Fruit fly (Drosophila melanogaster) whole organism, adult: ENCODE data around the gene Pdcd4.

Source experiments
- CG11617 ChIP-seq: fragments of 200-800 bp; sonication (Bioruptor generic); optimal IDR thresholded peaks from 2 replicates; lab custom pipeline; 2017; ENCODE audit warnings: mild to moderate bottlenecking, missing biosample characterization, missing genetic modification reagents, missing genetic modification characterization
- CG12768 ChIP-seq: fragments of 200-800 bp; sonication (Bioruptor generic); optimal IDR thresholded peaks from 2 replicates; lab custom pipeline; 2017; ENCODE audit warnings: missing biosample characterization, missing genetic modification characterization, mild to moderate bottlenecking, moderate library complexity, missing genetic modification reagents
- CG14711 ChIP-seq: fragments of 200-800 bp; sonication (Bioruptor generic); optimal IDR thresholded peaks from 2 replicates; lab custom pipeline; 2018; ENCODE audit warnings: missing biosample characterization, mild to moderate bottlenecking, missing genetic modification characterization, moderate library complexity
- CG1620 ChIP-seq: fragments of 200-800 bp; sonication (Bioruptor generic); optimal IDR thresholded peaks from 2 replicates; lab custom pipeline; 2016; ENCODE audit warnings: missing biosample characterization, missing genetic modification characterization
- CG33017 ChIP-seq: fragments of 200-800 bp; sonication (Bioruptor generic); optimal IDR thresholded peaks from 2 replicates; lab custom pipeline; 2018; ENCODE audit warnings: missing biosample characterization, mild to moderate bottlenecking, missing genetic modification characterization, moderate library complexity
- CG5204 ChIP-seq: fragments of 200-800 bp; sonication (Bioruptor generic); optimal IDR thresholded peaks from 2 replicates; lab custom pipeline; 2016; ENCODE audit warnings: missing biosample characterization, missing genetic modification characterization
- CG7045 ChIP-seq: fragments of 200-800 bp; sonication (Bioruptor generic); optimal IDR thresholded peaks from 2 replicates; lab custom pipeline; 2017; ENCODE audit warnings: missing biosample characterization, mild to moderate bottlenecking, missing genetic modification characterization
- CG7101 ChIP-seq: fragments of 200-800 bp; sonication (Bioruptor generic); optimal IDR thresholded peaks from 2 replicates; lab custom pipeline; 2018; ENCODE audit warnings: missing biosample characterization, mild to moderate bottlenecking, missing genetic modification characterization, moderate library complexity
- Clk ChIP-seq: fragments of 200-800 bp; sonication (Bioruptor generic); optimal IDR thresholded peaks from 2 replicates; lab custom pipeline; 2017; ENCODE audit warnings: missing biosample characterization, missing genetic modification characterization
- Crg-1 ChIP-seq: fragments of 200-800 bp; sonication (Bioruptor generic); optimal IDR thresholded peaks from 2 replicates; lab custom pipeline; 2016; ENCODE audit warnings: missing biosample characterization, missing genetic modification characterization
- Hr96 ChIP-seq: fragments of 200-800 bp; sonication (Bioruptor generic); optimal IDR thresholded peaks from 2 replicates; lab custom pipeline; 2016; ENCODE audit warnings: missing biosample characterization, missing genetic modification characterization
- Mnt ChIP-seq: fragments of 200-800 bp; sonication (Bioruptor generic); optimal IDR thresholded peaks from 2 replicates; lab custom pipeline; 2016; ENCODE audit warnings: missing biosample characterization, mild to moderate bottlenecking, missing genetic modification characterization
- bab1 ChIP-seq: fragments of 200-800 bp; sonication (Bioruptor generic); optimal IDR thresholded peaks from 3 replicates; lab custom pipeline; 2019; ENCODE audit warnings: missing biosample characterization, mild to moderate bottlenecking, missing genetic modification characterization, moderate library complexity
- cic ChIP-seq: fragments of 200-800 bp; sonication (Bioruptor generic); optimal IDR thresholded peaks from 2 replicates; lab custom pipeline; 2017; ENCODE audit warnings: missing biosample characterization, mild to moderate bottlenecking, missing genetic modification characterization, moderate library complexity
- cnc ChIP-seq, 2 experiments: fragments of >200 bp; optimal IDR thresholded peaks; 2 replicates each; lab custom pipeline; 2017
- kay ChIP-seq: fragments of 200-800 bp; sonication (Bioruptor generic); peaks from one replicate; lab custom pipeline; 2016; ENCODE audit warnings: missing biosample characterization, missing genetic modification characterization, borderline replicate concordance
- ovo ChIP-seq: fragments of 200-800 bp; sonication (Bioruptor generic); optimal IDR thresholded peaks from 2 replicates; lab custom pipeline; 2016; ENCODE audit warnings: missing biosample characterization, missing genetic modification characterization
- pad ChIP-seq: fragments of 200-800 bp; sonication (Bioruptor generic); optimal IDR thresholded peaks from 3 replicates; lab custom pipeline; 2017; ENCODE audit warnings: missing biosample characterization, missing genetic modification characterization, mild to moderate bottlenecking, moderate library complexity, missing genetic modification reagents
- tj ChIP-seq: fragments of 200-800 bp; sonication (Bioruptor generic); optimal IDR thresholded peaks from 3 replicates; lab custom pipeline; 2017; ENCODE audit warnings: missing biosample characterization, mild to moderate bottlenecking, missing genetic modification characterization, moderate library complexity
- toe ChIP-seq: fragments of 200-800 bp; sonication (Bioruptor generic); optimal IDR thresholded peaks from 2 replicates; lab custom pipeline; 2016; ENCODE audit warnings: missing biosample characterization, missing genetic modification characterization

The Pdcd4 gene

dm6 chrX:13788973-13789682, 33.9 kb upstream of the Pdcd4 start:
- TF ChIP-seq CG14711 (tag; lab: Kevin White, UChicago) (no peak), ovo (GFP tag; lab: Kevin White, UChicago) (no peak), bab1 (GFP tag; lab: Kevin White, UChicago) (no peak), tj (no peak), CG7101 (tag; lab: Kevin White, UChicago) (no peak), toe (GFP tag; lab: Kevin White, UChicago) (no peak), Clk (GFP tag; lab: Kevin White, UChicago) (no peak), Crg-1 (GFP tag; lab: Kevin White, UChicago) (no peak), Hr96 (GFP tag; lab: Kevin White, UChicago) (no peak), pad (no peak), cic (no peak), cnc (optimal IDR thresholded peaks at IDR 0.05; lab: Kevin White, UChicago) (no peak), CG5204 (no peak), Mnt (GFP tag; lab: Kevin White, UChicago) (no peak), kay (GFP tag; lab: Kevin White, UChicago) (no peak), CG33017 (tag; lab: Kevin White, UChicago) (no peak), CG12768 (GFP tag; lab: Kevin White, UChicago) (no peak), CG11617 (GFP tag; lab: Kevin White, UChicago) (no peak), CG1620 (GFP tag; lab: Kevin White, UChicago) (no peak)

DNA sequence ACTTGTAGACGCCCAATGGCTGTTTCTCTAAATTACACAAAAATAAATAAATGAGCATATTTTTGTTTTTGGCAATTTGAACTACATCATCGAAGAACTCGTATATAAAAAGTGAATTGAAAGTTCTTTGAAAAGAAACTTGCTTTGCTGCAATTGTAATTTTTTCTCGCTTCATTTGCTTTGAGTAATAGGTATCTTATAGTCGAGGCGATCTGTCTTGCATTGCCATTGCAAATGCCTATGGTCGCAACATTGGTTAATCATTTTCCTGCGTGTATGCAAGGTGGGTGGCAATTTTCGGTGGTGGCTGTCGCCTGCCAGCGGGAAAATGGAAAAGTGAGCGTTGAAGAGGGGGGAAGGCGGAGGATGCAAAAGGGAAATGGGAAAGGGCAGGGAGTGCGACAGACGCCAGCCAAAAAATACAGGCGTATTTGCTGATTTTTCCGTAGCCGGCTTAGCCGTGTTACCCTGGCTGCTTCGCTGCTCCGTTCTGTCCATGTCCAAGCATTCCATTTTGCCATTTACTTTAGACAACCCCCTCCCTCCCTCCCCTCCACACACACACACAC, 32.2 kb upstream of the Pdcd4 start:
- TF ChIP-seq tj = no peak
- TF ChIP-seq Clk (GFP tag; lab: Kevin White, UChicago) = no peak
- TF ChIP-seq Mnt (GFP tag; lab: Kevin White, UChicago) = no peak
- TF ChIP-seq CG1620 (GFP tag; lab: Kevin White, UChicago) = no peak
- no peak for TF ChIP-seq Crg-1 (GFP tag; lab: Kevin White, UChicago)
- TF ChIP-seq toe (GFP tag; lab: Kevin White, UChicago) = no peak
- no peak for TF ChIP-seq CG7101 (tag; lab: Kevin White, UChicago)
- no peak for TF ChIP-seq kay (GFP tag; lab: Kevin White, UChicago)
- TF ChIP-seq bab1 (GFP tag; lab: Kevin White, UChicago) = no peak
- TF ChIP-seq CG5204 = no peak
- TF ChIP-seq cnc (optimal IDR thresholded peaks at IDR 0.05; lab: Kevin White, UChicago) = no peak
- TF ChIP-seq pad = no peak
- TF ChIP-seq CG12768 (GFP tag; lab: Kevin White, UChicago) = no peak

- TF ChIP-seq tj (peak; percentile 98), CG1620 (GFP tag; lab: Kevin White, UChicago) (no peak), bab1 (GFP tag; lab: Kevin White, UChicago) (peak; percentile 36)
These were observed 30.9 kb upstream of the Pdcd4 start for dm6 chrX:13786037-13786667.

dm6 chrX:13783958-13784907, 29.0 kb upstream of the Pdcd4 start:
- TF ChIP-seq CG7045 (GFP tag; lab: Kevin White, UChicago) = peak; percentile 60
- peak; percentile 56 for TF ChIP-seq CG7101 (tag; lab: Kevin White, UChicago)
- TF ChIP-seq CG11617 (GFP tag; lab: Kevin White, UChicago) = peak; percentile 31
- TF ChIP-seq CG1620 (GFP tag; lab: Kevin White, UChicago) = no peak
- TF ChIP-seq pad = peak; percentile 14
- no peak for TF ChIP-seq kay (GFP tag; lab: Kevin White, UChicago)
- TF ChIP-seq CG5204 = peak; percentile 60
- no peak for TF ChIP-seq Hr96 (GFP tag; lab: Kevin White, UChicago)
- peak; percentile 41 for TF ChIP-seq toe (GFP tag; lab: Kevin White, UChicago)
- TF ChIP-seq CG12768 (GFP tag; lab: Kevin White, UChicago) = peak; percentile 46
- peak; percentile 52 for TF ChIP-seq tj
- TF ChIP-seq Mnt (GFP tag; lab: Kevin White, UChicago) = peak; percentile 11
- no peak for TF ChIP-seq cnc (optimal IDR thresholded peaks at IDR 0.05; lab: Kevin White, UChicago)
- peak; percentile 39 for TF ChIP-seq CG14711 (tag; lab: Kevin White, UChicago)
- TF ChIP-seq CG33017 (tag; lab: Kevin White, UChicago) = peak; percentile 21
- peak; percentile 50 for TF ChIP-seq bab1 (GFP tag; lab: Kevin White, UChicago)
- peak; percentile 61 for TF ChIP-seq ovo (GFP tag; lab: Kevin White, UChicago)
- no peak for TF ChIP-seq cic
- no peak for TF ChIP-seq Crg-1 (GFP tag; lab: Kevin White, UChicago)
- no peak for TF ChIP-seq Clk (GFP tag; lab: Kevin White, UChicago)

DNA sequence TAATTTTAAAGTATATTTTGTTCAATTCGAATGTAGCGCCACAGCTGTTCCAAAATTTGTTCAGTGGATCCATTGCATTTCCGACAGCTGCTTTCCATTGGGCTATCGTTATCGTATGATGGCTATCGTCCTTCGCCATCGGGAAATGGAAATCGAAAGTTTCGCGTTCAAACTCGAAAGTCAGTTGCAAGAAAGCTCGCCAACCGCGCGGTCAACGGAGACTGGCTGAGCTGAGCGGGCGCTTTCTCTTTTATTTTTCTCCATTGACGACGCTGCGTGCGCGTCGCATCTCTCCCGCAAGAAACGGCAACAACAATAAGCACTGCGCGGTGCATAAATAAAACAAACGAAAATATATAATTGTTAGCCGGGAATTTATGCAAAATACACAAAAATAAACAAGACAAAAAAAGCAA, 28.3 kb upstream of the Pdcd4 start, which contains the start of gene inaE:
TSS of gene inaE (plus strand) at position 181 of the 416 bp plus-strand sequence.
- TF ChIP-seq pad (peak; percentile 25), ovo (GFP tag; lab: Kevin White, UChicago) (no peak), CG33017 (tag; lab: Kevin White, UChicago) (no peak), CG5204 (no peak), CG1620 (GFP tag; lab: Kevin White, UChicago) (peak; percentile 25), kay (GFP tag; lab: Kevin White, UChicago) (no peak), CG7045 (GFP tag; lab: Kevin White, UChicago) (no peak), cic (peak; percentile 34), CG12768 (GFP tag; lab: Kevin White, UChicago) (no peak), Mnt (GFP tag; lab: Kevin White, UChicago) (peak; percentile 50), Hr96 (GFP tag; lab: Kevin White, UChicago) (no peak), tj (peak; percentile 89), CG11617 (GFP tag; lab: Kevin White, UChicago) (no peak), Clk (GFP tag; lab: Kevin White, UChicago) (no peak), cnc (optimal IDR thresholded peaks at IDR 0.05; lab: Kevin White, UChicago) (no peak), toe (GFP tag; lab: Kevin White, UChicago) (no peak), Crg-1 (GFP tag; lab: Kevin White, UChicago) (no peak), CG14711 (tag; lab: Kevin White, UChicago) (peak; percentile 27), CG7101 (tag; lab: Kevin White, UChicago) (peak; percentile 28), bab1 (GFP tag; lab: Kevin White, UChicago) (peak; percentile 23)
